Worm (Caenorhabditis elegans) whole organism, young adult: ENCODE data around the gene Y51H4A.13.

Experiments used
- K11D2.4 ChIP-seq: fragments of 200-800 bp; sonication (Bioruptor generic); IDR thresholded peaks from 2 replicates; pipeline ENCODE4 v1.3.6; 2022; ENCODE audit warnings: missing genetic modification reagents, missing genetic modification characterization, missing compliant biosample characterization
- ceh-58 ChIP-seq: fragments of 200-800 bp; sonication (Bioruptor generic); IDR thresholded peaks from 2 replicates; pipeline ENCODE4 v1.3.6; 2022; ENCODE audit warnings: missing genetic modification characterization, missing compliant biosample characterization

DNA sequence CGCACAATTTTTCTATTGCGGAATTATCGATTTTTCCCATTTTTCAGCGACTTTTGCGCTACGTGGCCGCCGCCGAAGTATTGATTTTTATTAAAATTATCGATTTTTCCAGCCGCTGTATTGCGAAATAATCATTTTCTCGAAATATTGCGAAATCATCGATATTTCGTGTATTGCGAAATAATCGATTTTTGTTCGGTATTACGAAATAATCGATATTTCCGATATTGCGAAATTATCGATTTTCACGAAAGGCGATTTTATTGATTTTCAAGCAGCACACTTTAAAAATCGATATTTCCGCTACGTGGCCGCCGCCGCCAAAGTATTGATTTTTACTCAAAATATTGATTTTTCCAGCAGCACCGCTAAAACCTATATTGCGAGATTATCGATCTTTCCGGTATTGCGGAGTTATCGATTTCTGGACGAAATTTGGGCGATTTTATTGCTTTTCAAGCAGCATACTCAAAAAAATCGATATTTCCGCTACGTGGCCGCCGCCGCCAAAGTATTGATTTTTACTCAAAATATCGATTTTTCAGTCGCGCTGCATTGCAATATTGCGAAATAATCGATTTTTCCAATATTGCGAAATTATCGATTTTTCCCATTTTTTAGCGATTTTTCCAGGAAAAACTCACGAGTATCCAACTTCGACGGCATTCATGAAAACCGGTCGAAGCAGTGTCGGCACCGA lies 531 bp downstream of the Y51H4A.13 start:
- no peak for TF ChIP-seq ceh-58 (GFP tag; lab: Robert Waterston, UW)
- TF ChIP-seq K11D2.4: no peak
